Worm (Caenorhabditis elegans) whole organism, L4 larva: ENCODE results near the gene Y53G8AM.6.

ENCODE experiments used
- ama-1 ChIP-seq: fragments of 150-350 bp; optimal IDR thresholded peaks from 2 replicates; lab custom pipeline; 2014; ENCODE audit warnings: inconsistent platforms, mixed read lengths
- ceh-82 ChIP-seq: sonication (generic microtip); optimal IDR thresholded peaks from 2 replicates; lab custom pipeline; 2017; ENCODE audit warnings: missing biosample characterization, missing genetic modification characterization
- gei-8 ChIP-seq: fragments of 200-800 bp; sonication (Bioruptor generic); optimal IDR thresholded peaks from 2 replicates; lab custom pipeline; 2018; ENCODE audit warnings: mild to moderate bottlenecking, missing genetic modification characterization, missing compliant biosample characterization
- mxl-2 ChIP-seq: fragments of 200-800 bp; sonication (Bioruptor generic); conservative IDR thresholded peaks from 2 replicates; pipeline ENCODE4 v1.3.6; 2022; ENCODE audit warnings: missing genetic modification reagents, missing genetic modification characterization, missing compliant biosample characterization
- nhr-11 ChIP-seq: fragments of 150-350 bp; optimal IDR thresholded peaks from 2 replicates; lab custom pipeline; 2014; ENCODE audit warnings: missing biosample characterization, missing genetic modification characterization
- nhr-237 ChIP-seq: sonication (generic microtip); optimal IDR thresholded peaks from 2 replicates; lab custom pipeline; 2017; ENCODE audit warnings: missing biosample characterization, missing genetic modification characterization
- php-3 ChIP-seq: fragments of 200-800 bp; sonication (Bioruptor generic); IDR thresholded peaks from 2 replicates; pipeline ENCODE4 v1.3.6; 2022; ENCODE audit warnings: missing genetic modification reagents, missing genetic modification characterization, missing compliant biosample characterization

DNA sequence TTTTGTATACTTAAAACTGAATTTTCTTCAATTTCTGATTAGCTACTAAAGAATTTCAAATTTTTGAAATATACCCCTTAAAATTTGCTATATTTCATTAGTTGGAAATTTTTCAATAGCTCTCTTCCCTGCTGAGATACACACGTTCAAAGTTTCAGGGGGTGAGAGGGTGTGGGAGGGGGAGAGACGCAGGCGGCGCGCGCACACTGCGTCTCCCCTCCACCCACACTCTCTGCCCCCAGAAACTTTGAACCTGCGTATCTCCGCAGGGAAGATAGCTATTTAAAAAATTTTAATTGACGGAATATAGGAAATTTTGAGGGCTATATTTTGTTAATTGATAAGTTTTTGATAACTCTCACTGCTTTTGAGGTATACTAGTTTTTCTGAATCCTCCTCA is 36.9 kb downstream of the Y53G8AM.6 start:
- TF ChIP-seq php-3 (GFP tag; lab: Robert Waterston, UW), result no peak
- no peak for TF ChIP-seq ceh-82
- TF ChIP-seq ama-1 (lab: Kevin White, UChicago), result no peak
- TF ChIP-seq nhr-237, result no peak
- TF ChIP-seq mxl-2, result no peak
- TF ChIP-seq nhr-11 (tag; lab: Kevin White, UChicago), result no peak
- no peak for TF ChIP-seq gei-8
